Fruit fly (Drosophila melanogaster): ENCODE measurements around the gene RacGAP84C.
A peak's percentile ranks its signal among the peaks of the same experiment; 100 is the strongest.

DNA sequence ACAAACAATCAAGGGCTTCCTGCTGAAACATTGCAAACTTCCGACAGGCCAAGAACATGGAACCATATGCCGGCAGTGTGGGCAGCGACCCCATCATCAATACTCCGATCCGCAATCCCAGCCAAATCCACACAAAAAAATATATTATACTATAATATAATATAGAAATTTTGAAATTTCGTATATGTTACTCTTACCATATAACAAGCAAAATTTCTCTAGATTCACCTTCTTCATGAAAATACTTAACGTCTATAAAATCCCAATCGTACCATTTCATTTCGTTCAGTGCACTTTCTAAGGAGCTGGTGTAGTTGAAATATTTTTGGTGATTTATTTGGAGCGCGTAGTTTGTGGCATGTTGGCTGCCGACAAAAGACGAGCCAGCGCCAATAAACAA, 48.9 kb downstream of the RacGAP84C start:
- TF ChIP-seq Hr78 (GFP tag; optimal IDR thresholded peaks at IDR 0.05) (no peak), Myc (optimal IDR thresholded peaks at IDR 0.05) (no peak), Abd-B (GFP tag; optimal IDR thresholded peaks at IDR 0.05) (no peak), foxo (GFP tag; optimal IDR thresholded peaks at IDR 0.05) (peak in 1 of 2 experiments; percentile 33), Rel (GFP tag; optimal IDR thresholded peaks at IDR 0.05) (no peak), Rel (tag; optimal IDR thresholded peaks at IDR 0.05) (no peak), h (GFP tag; optimal IDR thresholded peaks at IDR 0.05) (peak; percentile 24), psq (GFP tag; optimal IDR thresholded peaks at IDR 0.05) (no peak), fru (GFP tag; optimal IDR thresholded peaks at IDR 0.05) (no peak), tai (GFP tag; optimal IDR thresholded peaks at IDR 0.05) (no peak)
